Worm (Caenorhabditis elegans): ENCODE results near the gene F01D5.5.

Gene F01D5.5

ce11 chrII:13979833-13980513 is 22.1 kb downstream of the F01D5.5 start, which contains the start of gene sre-48:
sre-48 (minus strand) TSS chrII:13979883.
- TF ChIP-seq cog-1 (tag; optimal IDR thresholded peaks at IDR 0.05) (no peak), ztf-29 (GFP tag; IDR thresholded peaks at IDR 0.05) (no peak), tab-1 (GFP tag; IDR thresholded peaks at IDR 0.05) (no peak), T22C8.4 (GFP tag; IDR thresholded peaks at IDR 0.05) (no peak), flt-1 (GFP tag; IDR thresholded peaks at IDR 0.05) (no peak)

ce11 chrII:13977701-13978100 is 24.4 kb downstream of the F01D5.5 start:
- no peak for TF ChIP-seq ref-1 (GFP tag; conservative IDR thresholded peaks at IDR 0.05)
- no peak for TF ChIP-seq cog-1 (tag; optimal IDR thresholded peaks at IDR 0.05)
- TF ChIP-seq ztf-29 (GFP tag; IDR thresholded peaks at IDR 0.05), result no peak
- no peak for TF ChIP-seq med-1 (GFP tag; optimal IDR thresholded peaks at IDR 0.05; ENCODE audit: insufficient read depth)
- TF ChIP-seq tab-1 (GFP tag; IDR thresholded peaks at IDR 0.05), result no peak
- no peak for TF ChIP-seq T22C8.4 (GFP tag; IDR thresholded peaks at IDR 0.05)
- no peak for TF ChIP-seq flt-1 (GFP tag; IDR thresholded peaks at IDR 0.05)
- TF ChIP-seq ztf-23 (GFP tag; IDR thresholded peaks at IDR 0.05), result no peak
- no peak for TF ChIP-seq klf-2 (GFP tag; conservative IDR thresholded peaks at IDR 0.05)

ce11 chrII:13976161-13976560 is 25.9 kb downstream of the F01D5.5 start, which contains the start of gene Y39G8B.2:
Y39G8B.2 (minus strand) TSS chrII:13976221.
- TF ChIP-seq T22C8.4 (GFP tag; IDR thresholded peaks at IDR 0.05), result no peak
- TF ChIP-seq ztf-29 (GFP tag; IDR thresholded peaks at IDR 0.05), result peak; percentile 52; the same call in 1 of the 2 replicates
- peak; percentile 83 for TF ChIP-seq ztf-23 (GFP tag; IDR thresholded peaks at IDR 0.05)
- TF ChIP-seq med-1 (GFP tag; optimal IDR thresholded peaks at IDR 0.05; ENCODE audit: insufficient read depth), result no peak
- peak; percentile 74 for TF ChIP-seq cog-1 (tag; optimal IDR thresholded peaks at IDR 0.05)
- 0 out of 2 replicates have a peak, but pooled peaks have one; percentile 41 for TF ChIP-seq klf-2 (GFP tag; conservative IDR thresholded peaks at IDR 0.05)
- TF ChIP-seq flt-1 (GFP tag; IDR thresholded peaks at IDR 0.05), result peak; percentile 76
- peak; percentile 71; the same call in 1 of the 2 replicates for TF ChIP-seq tab-1 (GFP tag; IDR thresholded peaks at IDR 0.05)
- no peak for TF ChIP-seq ref-1 (GFP tag; conservative IDR thresholded peaks at IDR 0.05)

ce11 chrII:13974136-13974535 is 28.0 kb downstream of the F01D5.5 start:
- TF ChIP-seq tab-1 (GFP tag; IDR thresholded peaks at IDR 0.05) (no peak), ztf-23 (GFP tag; IDR thresholded peaks at IDR 0.05) (no peak), med-1 (GFP tag; optimal IDR thresholded peaks at IDR 0.05; ENCODE audit: insufficient read depth) (no peak), ref-1 (GFP tag; conservative IDR thresholded peaks at IDR 0.05) (no peak), ztf-29 (GFP tag; IDR thresholded peaks at IDR 0.05) (peak; percentile 74; the same call in 1 of the 2 replicates)

ce11 chrII:13973514-13973913 is 28.6 kb downstream of the F01D5.5 start, which contains the start of gene Y39G8B.1:
Y39G8B.1 (minus strand) TSS chrII:13973812.
- TF ChIP-seq flt-1 (GFP tag; IDR thresholded peaks at IDR 0.05), result no peak
- TF ChIP-seq cog-1 (tag; optimal IDR thresholded peaks at IDR 0.05), result no peak
- no peak for TF ChIP-seq med-1 (GFP tag; optimal IDR thresholded peaks at IDR 0.05; ENCODE audit: insufficient read depth)
- no peak for TF ChIP-seq ref-1 (GFP tag; conservative IDR thresholded peaks at IDR 0.05)
- no peak for TF ChIP-seq ztf-29 (GFP tag; IDR thresholded peaks at IDR 0.05)
- TF ChIP-seq tab-1 (GFP tag; IDR thresholded peaks at IDR 0.05), result no peak
- TF ChIP-seq klf-2 (GFP tag; conservative IDR thresholded peaks at IDR 0.05), result no peak
- TF ChIP-seq ztf-23 (GFP tag; IDR thresholded peaks at IDR 0.05), result no peak
- TF ChIP-seq T22C8.4 (GFP tag; IDR thresholded peaks at IDR 0.05), result no peak; the same call in 1 of the 2 replicates

- TF ChIP-seq T22C8.4 (GFP tag; IDR thresholded peaks at IDR 0.05), result no peak
- TF ChIP-seq cog-1 (tag; optimal IDR thresholded peaks at IDR 0.05), result no peak
- TF ChIP-seq ref-1 (GFP tag; conservative IDR thresholded peaks at IDR 0.05), result no peak
- TF ChIP-seq ztf-29 (GFP tag; IDR thresholded peaks at IDR 0.05), result no peak
- no peak for TF ChIP-seq flt-1 (GFP tag; IDR thresholded peaks at IDR 0.05)
- TF ChIP-seq ztf-23 (GFP tag; IDR thresholded peaks at IDR 0.05), result no peak
- TF ChIP-seq med-1 (GFP tag; optimal IDR thresholded peaks at IDR 0.05; ENCODE audit: insufficient read depth), result no peak
- TF ChIP-seq tab-1 (GFP tag; IDR thresholded peaks at IDR 0.05), result no peak
- no peak for TF ChIP-seq klf-2 (GFP tag; conservative IDR thresholded peaks at IDR 0.05)
Measured at ce11 chrII:13972199-13972598, 29.9 kb downstream of the F01D5.5 start.

- TF ChIP-seq ztf-23 (GFP tag; IDR thresholded peaks at IDR 0.05) (no peak), tab-1 (GFP tag; IDR thresholded peaks at IDR 0.05) (no peak), med-1 (GFP tag; optimal IDR thresholded peaks at IDR 0.05; ENCODE audit: insufficient read depth) (no peak), ztf-29 (GFP tag; IDR thresholded peaks at IDR 0.05) (no peak), T22C8.4 (GFP tag; IDR thresholded peaks at IDR 0.05) (no peak), klf-2 (GFP tag; conservative IDR thresholded peaks at IDR 0.05) (no peak), cog-1 (tag; optimal IDR thresholded peaks at IDR 0.05) (no peak), flt-1 (GFP tag; IDR thresholded peaks at IDR 0.05) (no peak), ref-1 (GFP tag; conservative IDR thresholded peaks at IDR 0.05) (no peak)
Measured at ce11 chrII:13968979-13969378, 33.1 kb downstream of the F01D5.5 start, which contains the start of gene sre-43. sre-43 (minus strand) TSS chrII:13969079.

ce11 chrII:13966242-13966641 is 35.9 kb downstream of the F01D5.5 start, which contains the start of gene W07G1.7:
W07G1.7 (minus strand) TSS chrII:13966342.
- TF ChIP-seq ztf-23 (GFP tag; IDR thresholded peaks at IDR 0.05) (no peak), flt-1 (GFP tag; IDR thresholded peaks at IDR 0.05) (no peak), T22C8.4 (GFP tag; IDR thresholded peaks at IDR 0.05) (no peak), ztf-29 (GFP tag; IDR thresholded peaks at IDR 0.05) (no peak), cog-1 (tag; optimal IDR thresholded peaks at IDR 0.05) (no peak), med-1 (GFP tag; optimal IDR thresholded peaks at IDR 0.05; ENCODE audit: insufficient read depth) (no peak), klf-2 (GFP tag; conservative IDR thresholded peaks at IDR 0.05) (no peak), tab-1 (GFP tag; IDR thresholded peaks at IDR 0.05) (no peak), ref-1 (GFP tag; conservative IDR thresholded peaks at IDR 0.05) (no peak)

ce11 chrII:13964325-13964724 is 37.8 kb downstream of the F01D5.5 start:
- TF ChIP-seq tab-1 (GFP tag; IDR thresholded peaks at IDR 0.05), result no peak
- TF ChIP-seq T22C8.4 (GFP tag; IDR thresholded peaks at IDR 0.05), result no peak

ce11 chrII:13962319-13962718 is 39.8 kb downstream of the F01D5.5 start, which contains the start of gene rpi-1:
rpi-1 (minus strand) TSS chrII:13962419.
- TF ChIP-seq ztf-23 (GFP tag; IDR thresholded peaks at IDR 0.05) (no peak), klf-2 (GFP tag; conservative IDR thresholded peaks at IDR 0.05) (no peak), cog-1 (tag; optimal IDR thresholded peaks at IDR 0.05) (no peak), med-1 (GFP tag; optimal IDR thresholded peaks at IDR 0.05; ENCODE audit: insufficient read depth) (no peak), T22C8.4 (GFP tag; IDR thresholded peaks at IDR 0.05) (no peak), tab-1 (GFP tag; IDR thresholded peaks at IDR 0.05) (no peak), ref-1 (GFP tag; conservative IDR thresholded peaks at IDR 0.05) (no peak), flt-1 (GFP tag; IDR thresholded peaks at IDR 0.05) (no peak), ztf-29 (GFP tag; IDR thresholded peaks at IDR 0.05) (no peak)
